Worm (Caenorhabditis elegans): ENCODE measurements around the gene F57B9.3.

DNA sequence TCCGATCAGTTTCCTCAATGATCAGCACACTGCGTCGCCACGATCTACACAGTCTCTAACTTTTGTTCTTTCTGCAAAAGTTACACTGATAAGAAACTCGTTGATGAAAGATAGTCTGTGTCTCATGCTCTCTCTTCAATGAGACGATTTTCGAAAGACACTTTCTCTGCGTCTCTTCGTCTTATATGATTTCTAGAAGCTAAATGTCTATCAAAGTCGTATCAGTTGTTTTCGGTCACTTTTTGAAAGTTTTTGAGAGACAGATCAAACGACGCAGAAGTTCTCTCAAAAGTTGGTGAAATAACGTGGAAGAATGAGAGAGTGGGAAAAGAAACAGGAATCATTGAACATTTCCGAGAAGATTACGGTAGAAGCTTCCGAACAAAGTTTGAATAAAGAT lies 44.5 kb upstream of the F57B9.3 start:
- no peak for TF ChIP-seq dmd-8 (GFP tag; IDR thresholded peaks at IDR 0.05)
- TF ChIP-seq snpc-4 (tag; optimal IDR thresholded peaks at IDR 0.05) = no peak
- TF ChIP-seq nhr-42 (GFP tag; IDR thresholded peaks at IDR 0.05) = no peak
- peak; percentile 89 for TF ChIP-seq nhr-28 (tag; optimal IDR thresholded peaks at IDR 0.05)
- peak in 1 of 2 experiments; percentile 99 for TF ChIP-seq unc-62 (GFP tag; optimal IDR thresholded peaks at IDR 0.05 in 1 of 2)
- no peak for TF ChIP-seq unc-62 (tag; optimal IDR thresholded peaks at IDR 0.05)
- TF ChIP-seq T26A8.4 (GFP tag; IDR thresholded peaks at IDR 0.05) = peak; percentile 66
- TF ChIP-seq ceh-82 (tag; optimal IDR thresholded peaks at IDR 0.05) = no peak
- TF ChIP-seq F37D6.2 (tag; optimal IDR thresholded peaks at IDR 0.05) = no peak
- TF ChIP-seq snpc-1.2 (GFP tag; IDR thresholded peaks at IDR 0.05) = no peak
- TF ChIP-seq nhr-237 (tag; optimal IDR thresholded peaks at IDR 0.05) = no peak
- TF ChIP-seq dmd-6 (GFP tag; IDR thresholded peaks at IDR 0.05) = peak; percentile 98
- TF ChIP-seq set-16 (GFP tag; IDR thresholded peaks at IDR 0.05) = no peak
